Fruit fly (Drosophila melanogaster) whole organism, embryonic: ENCODE results near the gene CtBP.
A peak's percentile ranks its signal among the peaks of the same experiment; 100 is the strongest.

ENCODE experiments used
- CG11456 ChIP-seq: fragments of 200-800 bp; sonication (Bioruptor generic); IDR thresholded peaks from 3 replicates; pipeline ENCODE4 v1.3.6; 2022; ENCODE audit warnings: missing biosample characterization, missing genetic modification characterization
- CG12299 ChIP-seq: fragments of 200-800 bp; sonication (Bioruptor generic); optimal IDR thresholded peaks from 2 replicates; lab custom pipeline; 2018; ENCODE audit warnings: missing biosample characterization, mild to moderate bottlenecking, missing genetic modification characterization
- CG12942 ChIP-seq: fragments of 200-800 bp; sonication (Bioruptor generic); optimal IDR thresholded peaks from 3 replicates; lab custom pipeline; 2016; ENCODE audit warnings: missing biosample characterization, missing genetic modification characterization
- CG31441 ChIP-seq: fragments of 200-800 bp; sonication (Bioruptor generic); IDR thresholded peaks from 2 replicates; pipeline ENCODE4 v1.3.6; 2022; ENCODE audit warnings: missing biosample characterization, missing genetic modification characterization
- CG7786 ChIP-seq: fragments of 200-800 bp; sonication (Bioruptor generic); optimal IDR thresholded peaks from 2 replicates; lab custom pipeline; 2016; ENCODE audit warnings: missing biosample characterization, missing genetic modification characterization
- CG8290 ChIP-seq, 3 experiments: fragments of 200-800 bp; sonication (Bioruptor generic); optimal IDR thresholded peaks; 2 replicates each; lab custom pipeline; 2016 to 2019; ENCODE audit warnings: missing biosample characterization in 3 of 3, missing genetic modification characterization in 3 of 3, mild to moderate bottlenecking in 2 of 3, moderate library complexity in 1 of 3
- HLH4C ChIP-seq: fragments of 200-800 bp; sonication (Bioruptor generic); IDR thresholded peaks from 3 replicates; pipeline ENCODE4 v1.3.6; 2022; ENCODE audit warnings: missing biosample characterization, missing genetic modification characterization; ENCODE audit not compliant: partially characterized antibody
- Hr51 ChIP-seq, 2 experiments: fragments of 200-800 bp; sonication (Bioruptor generic); optimal IDR thresholded peaks; 2 replicates in 1 of 2; 3 replicates in 1 of 2; lab custom pipeline; 2016 to 2018; ENCODE audit warnings: missing biosample characterization in 2 of 2, missing genetic modification characterization in 2 of 2, mild to moderate bottlenecking in 1 of 2, moderate library complexity in 1 of 2
- Lpt ChIP-seq: fragments of >200 bp; optimal IDR thresholded peaks from 2 replicates; lab custom pipeline; 2018; ENCODE audit warnings: missing biosample characterization, missing genetic modification characterization
- abd-A ChIP-seq: fragments of 200-800 bp; sonication (Bioruptor generic); optimal IDR thresholded peaks from 3 replicates; lab custom pipeline; 2019; ENCODE audit warnings: missing biosample characterization, mild to moderate bottlenecking, missing genetic modification characterization, moderate library complexity
- fd3F ChIP-seq: fragments of 200-800 bp; sonication (Bioruptor generic); optimal IDR thresholded peaks from 2 replicates; lab custom pipeline; 2018; ENCODE audit warnings: missing biosample characterization, mild to moderate bottlenecking, missing genetic modification characterization, moderate library complexity
- grau ChIP-seq: fragments of 200-800 bp; optimal IDR thresholded peaks from 3 replicates; lab custom pipeline; 2019; ENCODE audit warnings: missing biosample characterization, mild to moderate bottlenecking, missing genetic modification characterization, moderate library complexity
- pum ChIP-seq: fragments of 200-800 bp; sonication (Bioruptor generic); optimal IDR thresholded peaks from 2 replicates; lab custom pipeline; 2016; ENCODE audit warnings: missing biosample characterization, missing genetic modification characterization
- zfh1 ChIP-seq: fragments of 200-800 bp; sonication (Bioruptor generic); IDR thresholded peaks from 3 replicates; pipeline ENCODE4 v1.3.6; 2022; ENCODE audit warnings: missing biosample characterization, missing genetic modification characterization

dm6 chr3R:13068022-13068421, 56.6 kb downstream of the CtBP start:
- TF ChIP-seq CG12942 (GFP tag; lab: Kevin White, UChicago): peak; percentile 78
- TF ChIP-seq abd-A (tag; lab: Kevin White, UChicago): peak; percentile 82
- TF ChIP-seq grau: peak; percentile 64
- peak; percentile 37 to 81 for TF ChIP-seq Hr51 (GFP tag; optimal IDR thresholded peaks at IDR 0.05; lab: Kevin White, UChicago)
- TF ChIP-seq fd3F: peak; percentile 77
- TF ChIP-seq Lpt: no peak
- peak; percentile 35 for TF ChIP-seq CG7786 (GFP tag; lab: Kevin White, UChicago)
- no peak; the same call in 2 of the 3 replicates for TF ChIP-seq CG11456 (GFP tag; lab: Robert Waterston, UW)
- TF ChIP-seq HLH4C (GFP tag; lab: Robert Waterston, UW): no peak
- peak; percentile 74 for TF ChIP-seq CG12299
- TF ChIP-seq CG8290 (GFP tag; optimal IDR thresholded peaks at IDR 0.05; lab: Kevin White, UChicago): peak; percentile 70
- TF ChIP-seq CG8290 (tag; optimal IDR thresholded peaks at IDR 0.05; lab: Kevin White, UChicago): peak; percentile 65 to 95
- TF ChIP-seq pum: peak; percentile 71
- peak; percentile 80 for TF ChIP-seq zfh1 (GFP tag; lab: Robert Waterston, UW)
- TF ChIP-seq CG31441: peak; percentile 92
